Fruit fly (Drosophila melanogaster): Measurements from ENCODE around the gene CG13737.
A peak's percentile ranks its signal among the peaks of the same experiment; 100 is the strongest.

CG13737 gene

dm6 chr3L:13911649-13912260 is 33.0 kb downstream of the CG13737 start (continued):
- TF ChIP-seq az2 (GFP tag; optimal IDR thresholded peaks at IDR 0.05) (peak; percentile 72), zen (tag; optimal IDR thresholded peaks at IDR 0.05) (peak; percentile 13), Abd-B (GFP tag; optimal IDR thresholded peaks at IDR 0.05) (peak; percentile 71), Dek (tag; optimal IDR thresholded peaks at IDR 0.05) (peak; percentile 57), Usf (GFP tag; optimal IDR thresholded peaks at IDR 0.05) (no peak), CG10274 (GFP tag; optimal IDR thresholded peaks at IDR 0.05) (no peak), CG8388 (GFP tag; optimal IDR thresholded peaks at IDR 0.05) (peak; percentile 70), CG32772 (GFP tag; IDR thresholded peaks at IDR 0.05) (peak; percentile 66), dysf (GFP tag; IDR thresholded peaks at IDR 0.05) (peak; percentile 81), scrt (GFP tag; optimal IDR thresholded peaks at IDR 0.05) (peak; percentile 49), BtbVII (GFP tag; optimal IDR thresholded peaks at IDR 0.05) (peak; percentile 50), CG9797 (GFP tag; optimal IDR thresholded peaks at IDR 0.05) (no peak), CG2712 (tag; optimal IDR thresholded peaks at IDR 0.05) (peak; percentile 84), CG11398 (GFP tag; optimal IDR thresholded peaks at IDR 0.05) (no peak), CG12299 (tag; optimal IDR thresholded peaks at IDR 0.05) (peak; percentile 21), CG1024 (GFP tag; IDR thresholded peaks at IDR 0.05) (no peak), CG18476 (GFP tag; optimal IDR thresholded peaks at IDR 0.05) (peak; percentile 5), lbe (GFP tag; optimal IDR thresholded peaks at IDR 0.05) (no peak), E2f1 (GFP tag; IDR thresholded peaks at IDR 0.05) (0 out of 2 replicates have a peak, but pooled peaks have one; percentile 53), CG13287 (GFP tag; IDR thresholded peaks at IDR 0.05; ENCODE audit: partially characterized antibody) (no peak), Hr3 (GFP tag; optimal IDR thresholded peaks at IDR 0.05) (peak; percentile 75), lab (GFP tag; optimal IDR thresholded peaks at IDR 0.05) (peak; percentile 75), ind (GFP tag; optimal IDR thresholded peaks at IDR 0.05) (peak; percentile 52), prd (optimal IDR thresholded peaks at IDR 0.05) (no peak), prd (GFP tag; IDR thresholded peaks at IDR 0.05) (peak; percentile 70), Sox102F (GFP tag; optimal IDR thresholded peaks at IDR 0.05) (peak; percentile 82), D (optimal IDR thresholded peaks at IDR 0.05) (no peak), D (GFP tag; optimal IDR thresholded peaks at IDR 0.05) (peak; percentile 35), CG32767 (GFP tag; IDR thresholded peaks at IDR 0.05) (peak; percentile 60; the same call in 1 of the 2 replicates), Fer3 (tag; optimal IDR thresholded peaks at IDR 0.05) (peak; percentile 56), phol (tag; optimal IDR thresholded peaks at IDR 0.05) (peak; percentile 84), CG8290 (GFP tag; optimal IDR thresholded peaks at IDR 0.05) (no peak), CG8290 (tag; optimal IDR thresholded peaks at IDR 0.05) (peak in 1 of 2 experiments; percentile 8), Asciz (GFP tag; optimal IDR thresholded peaks at IDR 0.05) (peak; percentile 40), rib (GFP tag; IDR thresholded peaks at IDR 0.05) (no peak), CG11085 (GFP tag; IDR thresholded peaks at IDR 0.05) (0 out of 2 replicates have a peak, but pooled peaks have one; percentile 25), CTCF (GFP tag; optimal IDR thresholded peaks at IDR 0.05) (peak; percentile 22), YL-1 (GFP tag; optimal IDR thresholded peaks at IDR 0.05) (no peak), CG6175 (GFP tag; IDR thresholded peaks at IDR 0.05) (no peak), CG11504 (tag; optimal IDR thresholded peaks at IDR 0.05) (peak; percentile 83), aop (GFP tag; IDR thresholded peaks at IDR 0.05) (no peak), Sry-β (GFP tag; optimal IDR thresholded peaks at IDR 0.05) (no peak), CG2889 (GFP tag; IDR thresholded peaks at IDR 0.05) (peak; percentile 42; the same call in 1 of the 3 replicates), dmrt11E (tag; optimal IDR thresholded peaks at IDR 0.05) (peak; percentile 39), ase (GFP tag; IDR thresholded peaks at IDR 0.05) (0 out of 3 replicates have a peak, but pooled peaks have one; percentile 49), CG17568 (GFP tag; optimal IDR thresholded peaks at IDR 0.05) (peak; percentile 2), CG10462 (GFP tag; optimal IDR thresholded peaks at IDR 0.05) (peak; percentile 22), pfk (GFP tag; optimal IDR thresholded peaks at IDR 0.05) (no peak), HHEX (GFP tag; optimal IDR thresholded peaks at IDR 0.05) (peak; percentile 76), CG15601 (tag; optimal IDR thresholded peaks at IDR 0.05) (peak; percentile 47), CG2120 (GFP tag; optimal IDR thresholded peaks at IDR 0.05) (peak; percentile 22)
